Fruit fly (Drosophila melanogaster): ENCODE measurements around the gene CG8219.

Gene CG8219

DNA sequence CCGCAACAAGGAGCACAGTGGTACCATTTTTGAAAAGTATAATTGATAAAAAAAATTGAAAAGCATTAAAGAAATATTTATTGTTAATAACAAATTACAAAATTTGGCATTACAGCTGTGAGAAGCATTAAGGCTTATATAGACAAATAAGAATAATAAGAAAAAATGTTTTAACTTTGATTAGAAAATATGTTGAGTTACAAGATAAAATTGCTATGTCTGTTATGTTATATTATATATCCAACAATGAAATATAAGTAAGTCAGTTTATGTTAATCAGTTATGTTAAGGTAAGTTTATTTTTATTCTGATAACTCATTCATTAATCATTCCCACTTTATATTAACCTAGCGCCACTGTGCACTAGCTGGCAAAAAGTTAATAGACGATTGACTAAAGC, 40.4 kb upstream of the CG8219 start (continued):
- no peak for TF ChIP-seq CG34422 (GFP tag; IDR thresholded peaks at IDR 0.05)
- TF ChIP-seq zen (tag; optimal IDR thresholded peaks at IDR 0.05), result no peak
- TF ChIP-seq CG4424 (GFP tag; optimal IDR thresholded peaks at IDR 0.05), result peak; percentile 7
- TF ChIP-seq scrt (GFP tag; optimal IDR thresholded peaks at IDR 0.05), result no peak
- no peak for TF ChIP-seq Rfx (GFP tag; IDR thresholded peaks at IDR 0.05)
- no peak for TF ChIP-seq gce (GFP tag; IDR thresholded peaks at IDR 0.05)
- TF ChIP-seq gcm2 (GFP tag; optimal IDR thresholded peaks at IDR 0.05), result no peak
- no peak for TF ChIP-seq kah (GFP tag; optimal IDR thresholded peaks at IDR 0.05)
- peak; percentile 68 for TF ChIP-seq CG10979 (tag; optimal IDR thresholded peaks at IDR 0.05)
- TF ChIP-seq CG4328 (GFP tag; optimal IDR thresholded peaks at IDR 0.05), result no peak
- no peak for TF ChIP-seq CG17568 (GFP tag; optimal IDR thresholded peaks at IDR 0.05)
- no peak for TF ChIP-seq Camta (GFP tag; optimal IDR thresholded peaks at IDR 0.05)
- no peak for TF ChIP-seq schlank (tag; optimal IDR thresholded peaks at IDR 0.05)
- no peak for TF ChIP-seq CG7928 (GFP tag; optimal IDR thresholded peaks at IDR 0.05)
- TF ChIP-seq CG8924 (tag; optimal IDR thresholded peaks at IDR 0.05), result peak; percentile 35
- no peak for TF ChIP-seq CG15601 (tag; optimal IDR thresholded peaks at IDR 0.05)
- TF ChIP-seq CG14441 (GFP tag; IDR thresholded peaks at IDR 0.05), result no peak
- peak; percentile 65 for TF ChIP-seq CG2712 (tag; optimal IDR thresholded peaks at IDR 0.05)
- no peak for TF ChIP-seq zf30C (GFP tag; optimal IDR thresholded peaks at IDR 0.05)
- no peak for TF ChIP-seq bowl (GFP tag; IDR thresholded peaks at IDR 0.05)
- no peak for TF ChIP-seq CG9817 (tag; optimal IDR thresholded peaks at IDR 0.05)
- no peak for TF ChIP-seq Oaz (GFP tag; IDR thresholded peaks at IDR 0.05)
- TF ChIP-seq Hr39 (optimal IDR thresholded peaks at IDR 0.05), result no peak
- no peak for TF ChIP-seq NK7.1 (GFP tag; optimal IDR thresholded peaks at IDR 0.05)
- TF ChIP-seq CG4707 (GFP tag; optimal IDR thresholded peaks at IDR 0.05), result no peak
- TF ChIP-seq hbn (GFP tag; IDR thresholded peaks at IDR 0.05; ENCODE audit: partially characterized antibody), result no peak
- no peak for TF ChIP-seq crp (GFP tag; optimal IDR thresholded peaks at IDR 0.05)
- no peak for TF ChIP-seq CG10462 (GFP tag; optimal IDR thresholded peaks at IDR 0.05)
- TF ChIP-seq pum (GFP tag; optimal IDR thresholded peaks at IDR 0.05), result no peak
- no peak for TF ChIP-seq Rx (GFP tag; IDR thresholded peaks at IDR 0.05)
- no peak for TF ChIP-seq CG13123 (GFP tag; optimal IDR thresholded peaks at IDR 0.05)
- TF ChIP-seq Side (GFP tag; optimal IDR thresholded peaks at IDR 0.05), result no peak
- TF ChIP-seq Lpt (GFP tag; optimal IDR thresholded peaks at IDR 0.05), result no peak
- no peak for TF ChIP-seq stwl (tag; optimal IDR thresholded peaks at IDR 0.05)
- TF ChIP-seq mirr (GFP tag; optimal IDR thresholded peaks at IDR 0.05), result no peak
- no peak for TF ChIP-seq CG12219 (GFP tag; optimal IDR thresholded peaks at IDR 0.05)
- no peak for TF ChIP-seq CG6683 (GFP tag; optimal IDR thresholded peaks at IDR 0.05)
- no peak for TF ChIP-seq CG13296 (GFP tag; optimal IDR thresholded peaks at IDR 0.05)
- no peak for TF ChIP-seq CG33557 (GFP tag; optimal IDR thresholded peaks at IDR 0.05)
- TF ChIP-seq Mrtf (GFP tag; IDR thresholded peaks at IDR 0.05), result no peak
- no peak for TF ChIP-seq CG6791 (GFP tag; IDR thresholded peaks at IDR 0.05; ENCODE audit: partially characterized antibody)
- TF ChIP-seq kni (GFP tag; optimal IDR thresholded peaks at IDR 0.05), result no peak
- TF ChIP-seq CG7839 (tag; optimal IDR thresholded peaks at IDR 0.05), result no peak
- TF ChIP-seq CG6765 (GFP tag; optimal IDR thresholded peaks at IDR 0.05), result no peak
- no peak for TF ChIP-seq ap (GFP tag; IDR thresholded peaks at IDR 0.05)
- peak; percentile 2 for TF ChIP-seq CG17359 (tag; optimal IDR thresholded peaks at IDR 0.05)
- peak; percentile 26; the same call in 1 of the 2 replicates for TF ChIP-seq Xrp1 (GFP tag; IDR thresholded peaks at IDR 0.05)
- TF ChIP-seq Deaf1 (tag; optimal IDR thresholded peaks at IDR 0.05), result peak; percentile 1
- no peak for TF ChIP-seq D (optimal IDR thresholded peaks at IDR 0.05)
- TF ChIP-seq D (GFP tag; optimal IDR thresholded peaks at IDR 0.05), result peak; percentile 0
- no peak for TF ChIP-seq CTCF (GFP tag; optimal IDR thresholded peaks at IDR 0.05)
- TF ChIP-seq CG17361 (GFP tag; IDR thresholded peaks at IDR 0.05), result peak; percentile 72; the same call in 2 of the 3 replicates
- TF ChIP-seq D19A (tag; optimal IDR thresholded peaks at IDR 0.05), result peak; percentile 35
